Worm (Caenorhabditis elegans): Measurements from ENCODE around the gene F42G4.7.

ce11 chrII:13030051-13030437 lies 17.0 kb downstream of the F42G4.7 start:
- TF ChIP-seq him-1 (tag; optimal IDR thresholded peaks at IDR 0.05), result no peak
- TF ChIP-seq W03F9.2 (tag; optimal IDR thresholded peaks at IDR 0.05), result no peak
- TF ChIP-seq dao-5 (tag; optimal IDR thresholded peaks at IDR 0.05), result no peak

Measured in whole organism, L4/young adult.